Worm (Caenorhabditis elegans): ENCODE data around the gene clec-222.

ce11 chrV:11290888-11291287 lies 19.7 kb downstream of the clec-222 start, which contains the start of gene C03E10.1:
- TF ChIP-seq unc-55 (GFP tag; optimal IDR thresholded peaks at IDR 0.05) (no peak), gmeb-2 (tag; optimal IDR thresholded peaks at IDR 0.05) (no peak), madf-2 (tag; optimal IDR thresholded peaks at IDR 0.05) (no peak), fkh-10 (GFP tag; optimal IDR thresholded peaks at IDR 0.05) (no peak)

Measured in whole organism, late embryonic.